Worm (Caenorhabditis elegans) whole organism, L4 larva: ENCODE data around the gene F59B10.4.

ENCODE experiments used
- F10B5.3 ChIP-seq: sonication (generic microtip); optimal IDR thresholded peaks from 2 replicates; lab custom pipeline; 2016; ENCODE audit warnings: mild to moderate bottlenecking, missing genetic modification characterization, missing compliant biosample characterization
- F37D6.2 ChIP-seq: sonication (generic microtip); optimal IDR thresholded peaks from 2 replicates; lab custom pipeline; 2016; ENCODE audit warnings: mild to moderate bottlenecking, missing genetic modification characterization, missing compliant biosample characterization
- F49E8.2 ChIP-seq: sonication (generic microtip); optimal IDR thresholded peaks from 2 replicates; lab custom pipeline; 2016; ENCODE audit warnings: missing compliant biosample characterization, mild to moderate bottlenecking, missing genetic modification characterization, borderline replicate concordance
- Y105C5A.15 ChIP-seq: fragments of 200-800 bp; sonication (Bioruptor generic); IDR thresholded peaks from 2 replicates; pipeline ENCODE4 v1.3.6; 2022; ENCODE audit warnings: missing genetic modification characterization, missing compliant biosample characterization
- Y48G9A.11 ChIP-seq: fragments of 200-800 bp; sonication (Bioruptor generic); IDR thresholded peaks from 2 replicates; pipeline ENCODE4 v1.3.6; 2022; ENCODE audit warnings: missing genetic modification reagents, missing genetic modification characterization, missing compliant biosample characterization
- aha-1 ChIP-seq: fragments of 150-350 bp; peaks from one replicate; lab custom pipeline; 2014; ENCODE audit warnings: missing biosample characterization, missing genetic modification characterization
- aly-2 ChIP-seq: sonication (generic microtip); optimal IDR thresholded peaks from 2 replicates; lab custom pipeline; 2018; ENCODE audit warnings: missing biosample characterization, missing genetic modification characterization
- attf-4 ChIP-seq: sonication (generic microtip); optimal IDR thresholded peaks from 3 replicates; lab custom pipeline; 2017; ENCODE audit warnings: missing biosample characterization, missing genetic modification characterization
- ceh-44 ChIP-seq: fragments of 200-800 bp; sonication (Bioruptor generic); IDR thresholded peaks from 2 replicates; pipeline ENCODE4 v1.3.6; 2022; ENCODE audit warnings: missing genetic modification reagents, missing genetic modification characterization, missing compliant biosample characterization
- ceh-62 ChIP-seq: sonication (generic microtip); optimal IDR thresholded peaks from 2 replicates; lab custom pipeline; 2017; ENCODE audit warnings: missing biosample characterization, missing genetic modification characterization
- ceh-82 ChIP-seq: sonication (generic microtip); optimal IDR thresholded peaks from 2 replicates; lab custom pipeline; 2017; ENCODE audit warnings: missing biosample characterization, missing genetic modification characterization
- ces-1 ChIP-seq: fragments of 150-350 bp; sonication (generic microtip); optimal IDR thresholded peaks from 4 replicates; lab custom pipeline; 2014; ENCODE audit warnings: missing biosample characterization, missing genetic modification reagents, missing genetic modification characterization
- ctbp-1 ChIP-seq: fragments of 200-800 bp; sonication (Bioruptor generic); IDR thresholded peaks from 2 replicates; pipeline ENCODE4 v1.3.6; 2022; ENCODE audit warnings: missing genetic modification reagents, missing genetic modification characterization, missing compliant biosample characterization
- daf-16 ChIP-seq, 3 experiments: sonication (generic microtip); optimal IDR thresholded peaks; 2 replicates each; lab custom pipeline; 2016 to 2017; ENCODE audit warnings: missing genetic modification characterization in 3 of 3, missing genetic modification reagents in 3 of 3, mild to moderate bottlenecking in 2 of 3, missing compliant biosample characterization in 2 of 3, missing biosample characterization in 1 of 3, moderate library complexity in 1 of 3
- dmd-6 ChIP-seq: fragments of 200-800 bp; sonication (Bioruptor generic); IDR thresholded peaks from 2 replicates; pipeline ENCODE4 v1.3.6; 2022; ENCODE audit warnings: missing genetic modification reagents, missing genetic modification characterization, missing compliant biosample characterization
- duxl-1 ChIP-seq: sonication (generic microtip); optimal IDR thresholded peaks from 2 replicates; lab custom pipeline; 2016; ENCODE audit warnings: mild to moderate bottlenecking, missing genetic modification characterization, moderate library complexity, missing compliant biosample characterization; ENCODE audit not compliant: poor library complexity
- dve-1 ChIP-seq: sonication (generic microtip); optimal IDR thresholded peaks from 2 replicates; lab custom pipeline; 2017; ENCODE audit warnings: antibody characterized with exemption, mild to moderate bottlenecking, missing genetic modification characterization, missing compliant biosample characterization; ENCODE audit not compliant: insufficient read depth
- egl-43 ChIP-seq: fragments of 200-800 bp; sonication (Bioruptor generic); IDR thresholded peaks from 2 replicates; pipeline ENCODE4 v1.3.6; 2022; ENCODE audit warnings: missing genetic modification reagents, missing genetic modification characterization, missing compliant biosample characterization
- hif-1 ChIP-seq, 2 experiments: sonication (generic microtip); optimal IDR thresholded peaks; 2 replicates each; lab custom pipeline; 2016 to 2017; ENCODE audit warnings: missing compliant biosample characterization in 2 of 2, missing genetic modification characterization in 2 of 2, missing genetic modification reagents in 2 of 2, missing genotype in 2 of 2, mild to moderate bottlenecking in 1 of 2
- hlh-11 ChIP-seq: fragments of 200-800 bp; sonication (Bioruptor generic); optimal IDR thresholded peaks from 2 replicates; lab custom pipeline; 2018; ENCODE audit warnings: mild to moderate bottlenecking, missing genetic modification characterization, missing compliant biosample characterization
- hmg-1.1 ChIP-seq: fragments of 200-800 bp; sonication (Bioruptor generic); IDR thresholded peaks from 2 replicates; pipeline ENCODE4 v1.3.6; 2022; ENCODE audit warnings: missing genetic modification reagents, missing genetic modification characterization, missing compliant biosample characterization
- mxl-2 ChIP-seq: fragments of 200-800 bp; sonication (Bioruptor generic); conservative IDR thresholded peaks from 2 replicates; pipeline ENCODE4 v1.3.6; 2022; ENCODE audit warnings: missing genetic modification reagents, missing genetic modification characterization, missing compliant biosample characterization
- mxl-3 ChIP-seq: fragments of 200-800 bp; sonication (Bioruptor generic); optimal IDR thresholded peaks from 2 replicates; lab custom pipeline; 2018; ENCODE audit warnings: mild to moderate bottlenecking, missing genetic modification characterization, missing compliant biosample characterization
- nhr-28 ChIP-seq: fragments of 150-350 bp; optimal IDR thresholded peaks from 2 replicates; lab custom pipeline; 2014; ENCODE audit warnings: missing biosample characterization, missing genetic modification characterization
- php-3 ChIP-seq: fragments of 200-800 bp; sonication (Bioruptor generic); IDR thresholded peaks from 2 replicates; pipeline ENCODE4 v1.3.6; 2022; ENCODE audit warnings: missing genetic modification reagents, missing genetic modification characterization, missing compliant biosample characterization
- pqm-1 ChIP-seq: sonication (generic microtip); optimal IDR thresholded peaks from 2 replicates; lab custom pipeline; 2017; ENCODE audit warnings: missing biosample characterization, missing genetic modification characterization
- saeg-2 ChIP-seq: fragments of 200-800 bp; sonication (Bioruptor generic); IDR thresholded peaks from 2 replicates; pipeline ENCODE4 v1.3.6; 2022; ENCODE audit warnings: missing genetic modification reagents, missing genetic modification characterization, missing compliant biosample characterization
- spr-1 ChIP-seq: sonication (generic microtip); optimal IDR thresholded peaks from 2 replicates; lab custom pipeline; 2016; ENCODE audit warnings: mild to moderate bottlenecking, missing genetic modification characterization, missing compliant biosample characterization
- unc-130 ChIP-seq: sonication (generic microtip); optimal IDR thresholded peaks from 2 replicates; lab custom pipeline; 2016; ENCODE audit warnings: missing genetic modification reagents, missing genetic modification characterization, missing compliant biosample characterization
- unc-62 ChIP-seq, 3 experiments: fragments of 150-350 bp in 1 of 3; sonication (generic microtip); optimal IDR thresholded peaks in 2 of 3; peaks in 1 of 3; 1 replicate in 1 of 3; 2 replicates in 2 of 3; lab custom pipeline; 2014 to 2017; ENCODE audit warnings: missing biosample characterization in 3 of 3, missing genetic modification characterization in 3 of 3, missing genetic modification reagents in 3 of 3, missing genotype in 1 of 3
- vab-7 ChIP-seq: fragments of 200-800 bp; sonication (Bioruptor generic); IDR thresholded peaks from 2 replicates; pipeline ENCODE4 v1.3.6; 2022; ENCODE audit warnings: missing genetic modification reagents, missing genetic modification characterization, missing compliant biosample characterization
- zip-2 ChIP-seq: fragments of 150-350 bp; optimal IDR thresholded peaks from 2 replicates; lab custom pipeline; 2014; ENCODE audit warnings: missing biosample characterization, missing genetic modification characterization

Gene F59B10.4

ce11 chrII:10486738-10487137 lies 32.2 kb downstream of the F59B10.4 start, which contains the start of gene ZK666.15 (continued):
- TF ChIP-seq ctbp-1 (GFP tag; lab: Robert Waterston, UW) (no peak), attf-4 (tag; lab: Kevin White, UChicago) (no peak), ces-1 (GFP tag; lab: Kevin White, UChicago) (no peak), unc-130 (GFP tag; lab: Kevin White, UChicago) (no peak), spr-1 (no peak)

- TF ChIP-seq nhr-28 (tag; lab: Kevin White, UChicago): peak; percentile 76
- no peak for TF ChIP-seq F49E8.2 (tag; lab: Kevin White, UChicago)
- TF ChIP-seq ceh-44 (GFP tag; lab: Robert Waterston, UW): no peak
- TF ChIP-seq hlh-11 (tag; lab: Kevin White, UChicago): peak; percentile 44
- TF ChIP-seq php-3: peak; percentile 71
- TF ChIP-seq dmd-6 (GFP tag; lab: Robert Waterston, UW): peak; percentile 61
- no peak for TF ChIP-seq mxl-2 (GFP tag; lab: Robert Waterston, UW)
- no peak for TF ChIP-seq saeg-2 (GFP tag; lab: Robert Waterston, UW)
- TF ChIP-seq ceh-82 (tag; lab: Kevin White, UChicago): no peak
- TF ChIP-seq aly-2 (tag; lab: Kevin White, UChicago): no peak
- TF ChIP-seq aha-1 (tag; lab: Kevin White, UChicago): peak; percentile 65
- peak; percentile 91 for TF ChIP-seq pqm-1 (tag; lab: Kevin White, UChicago)
- TF ChIP-seq unc-130 (GFP tag; lab: Kevin White, UChicago): no peak
- TF ChIP-seq Y48G9A.11 (GFP tag; lab: Robert Waterston, UW): no peak
- TF ChIP-seq unc-62 (GFP tag; optimal IDR thresholded peaks at IDR 0.05 in 1 of 2; lab: Kevin White, UChicago): peak in 1 of 2 experiments; percentile 66
- TF ChIP-seq unc-62 (tag; optimal IDR thresholded peaks at IDR 0.05; lab: Kevin White, UChicago): no peak
Measured at ce11 chrII:10485640-10486039, 33.3 kb downstream of the F59B10.4 start.

DNA sequence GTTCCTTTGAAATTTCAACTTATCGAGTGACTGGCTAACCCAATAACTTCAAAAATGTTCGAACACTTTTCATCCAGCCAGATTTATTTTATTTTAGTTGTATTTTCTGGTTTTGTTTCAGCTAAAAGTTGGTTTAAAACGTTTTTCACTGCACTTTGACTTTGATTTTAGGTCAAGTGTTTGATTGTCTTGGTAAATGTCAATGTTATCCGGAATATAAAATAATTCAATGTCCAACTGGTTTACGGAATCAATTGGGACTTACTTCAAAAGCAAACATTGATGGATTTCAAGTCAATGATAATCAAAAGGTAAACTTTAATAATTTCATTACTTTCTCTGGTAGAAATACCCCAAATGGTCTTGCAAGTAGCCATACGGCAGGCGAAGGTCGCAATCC lies 35.1 kb downstream of the F59B10.4 start:
- TF ChIP-seq duxl-1 (tag; lab: Kevin White, UChicago) (no peak), unc-62 (GFP tag; optimal IDR thresholded peaks at IDR 0.05 in 1 of 2; lab: Kevin White, UChicago) (peak in 1 of 2 experiments; percentile 91), unc-62 (tag; optimal IDR thresholded peaks at IDR 0.05; lab: Kevin White, UChicago) (no peak)

DNA sequence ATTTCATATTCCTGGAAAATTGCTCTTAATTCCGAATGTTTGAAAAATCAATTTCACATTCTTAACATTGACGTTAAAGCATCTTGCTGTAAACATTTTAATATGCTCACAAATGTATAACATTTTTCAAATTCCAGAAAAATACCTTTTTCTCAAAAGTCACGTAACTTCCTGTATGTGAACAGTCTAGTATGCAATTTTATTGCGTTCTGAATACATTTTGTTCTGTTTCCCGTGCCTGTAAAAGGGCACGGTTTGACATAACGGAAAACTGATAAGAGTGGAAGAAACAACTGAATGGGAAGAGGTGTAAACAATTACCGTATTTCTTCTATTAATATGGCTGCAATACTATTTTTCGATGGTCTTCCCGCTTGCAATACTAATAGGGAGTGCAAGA lies 36.0 kb downstream of the F59B10.4 start:
- TF ChIP-seq ceh-62 (tag; lab: Kevin White, UChicago) (no peak), hlh-11 (tag; lab: Kevin White, UChicago) (peak; percentile 2), hif-1 (tag; optimal IDR thresholded peaks at IDR 0.05; lab: Kevin White, UChicago) (peak in 1 of 2 experiments; percentile 84), Y105C5A.15 (GFP tag; lab: Robert Waterston, UW) (no peak), php-3 (0 out of 2 replicates have a peak, but pooled peaks have one; percentile 40), pqm-1 (tag; lab: Kevin White, UChicago) (peak; percentile 84), hmg-1.1 (GFP tag; lab: Robert Waterston, UW) (no peak), spr-1 (no peak), aha-1 (tag; lab: Kevin White, UChicago) (peak; percentile 77), zip-2 (tag; lab: Kevin White, UChicago) (no peak), F10B5.3 (no peak), vab-7 (GFP tag; lab: Robert Waterston, UW) (no peak), F37D6.2 (no peak), egl-43 (GFP tag; lab: Robert Waterston, UW) (no peak), mxl-3 (GFP tag; lab: Kevin White, UChicago) (no peak), dmd-6 (GFP tag; lab: Robert Waterston, UW) (peak; percentile 50; the same call in 1 of the 2 replicates), nhr-28 (tag; lab: Kevin White, UChicago) (peak; percentile 61), daf-16 (GFP tag; optimal IDR thresholded peaks at IDR 0.05; lab: Kevin White, UChicago) (no peak), daf-16 (tag; optimal IDR thresholded peaks at IDR 0.05; lab: Kevin White, UChicago) (peak; percentile 81), dve-1 (peak; percentile 13), unc-62 (GFP tag; optimal IDR thresholded peaks at IDR 0.05 in 1 of 2; lab: Kevin White, UChicago) (peak in 1 of 2 experiments; percentile 27), unc-62 (tag; optimal IDR thresholded peaks at IDR 0.05; lab: Kevin White, UChicago) (no peak)
